Fruit fly (Drosophila melanogaster) whole organism, embryonic: ENCODE measurements around the gene CG7239.

ENCODE experiments used
- Ada2b ChIP-seq: fragments of 200-800 bp; sonication (Bioruptor generic); IDR thresholded peaks from 2 replicates; pipeline ENCODE4 v1.3.6; 2022; ENCODE audit warnings: missing biosample characterization, missing genetic modification characterization
- B-H2 ChIP-seq: fragments of 200-800 bp; sonication (Bioruptor generic); optimal IDR thresholded peaks from 2 replicates; lab custom pipeline; 2018; ENCODE audit warnings: missing biosample characterization, mild to moderate bottlenecking, missing genetic modification characterization
- CG11723 ChIP-seq: fragments of 200-800 bp; sonication (Bioruptor generic); optimal IDR thresholded peaks from 2 replicates; lab custom pipeline; 2017; ENCODE audit warnings: missing biosample characterization, mild to moderate bottlenecking, missing genetic modification characterization
- CG12104 ChIP-seq: fragments of 200-800 bp; sonication (Bioruptor generic); optimal IDR thresholded peaks from 3 replicates; lab custom pipeline; 2016; ENCODE audit warnings: missing biosample characterization, missing genetic modification characterization
- CG13624 ChIP-seq: fragments of 200-800 bp; sonication (Bioruptor generic); optimal IDR thresholded peaks from 2 replicates; lab custom pipeline; 2016; ENCODE audit warnings: missing biosample characterization, missing genetic modification characterization
- CG14860 ChIP-seq: fragments of 200-800 bp; sonication (Bioruptor generic); IDR thresholded peaks from 3 replicates; pipeline ENCODE4 v1.3.6; 2022; ENCODE audit warnings: missing biosample characterization, missing genetic modification characterization; ENCODE audit not compliant: partially characterized antibody
- CG15514 ChIP-seq: fragments of 200-800 bp; sonication (Bioruptor generic); optimal IDR thresholded peaks from 3 replicates; lab custom pipeline; 2017; ENCODE audit warnings: missing biosample characterization, missing genetic modification characterization, mild to moderate bottlenecking, moderate library complexity, missing genetic modification reagents
- CG15696 ChIP-seq: fragments of 200-800 bp; sonication (Bioruptor generic); optimal IDR thresholded peaks from 2 replicates; lab custom pipeline; 2019; ENCODE audit warnings: missing biosample characterization, mild to moderate bottlenecking, missing genetic modification characterization, moderate library complexity
- CG1603 ChIP-seq: fragments of 200-800 bp; sonication (Bioruptor generic); optimal IDR thresholded peaks from 2 replicates; lab custom pipeline; 2019; ENCODE audit warnings: missing biosample characterization, mild to moderate bottlenecking, missing genetic modification characterization, moderate library complexity
- CG16779 ChIP-seq: fragments of 200-800 bp; sonication (Bioruptor generic); IDR thresholded peaks from 2 replicates; pipeline ENCODE4 v1.3.6; 2022; ENCODE audit warnings: missing biosample characterization, missing genetic modification characterization
- CG2120 ChIP-seq: fragments of 200-800 bp; sonication (Bioruptor generic); optimal IDR thresholded peaks from 3 replicates; lab custom pipeline; 2016; ENCODE audit warnings: missing biosample characterization, missing genetic modification characterization
- CG34376 ChIP-seq: fragments of 200-800 bp; sonication (Bioruptor generic); optimal IDR thresholded peaks from 2 replicates; lab custom pipeline; 2018; ENCODE audit warnings: missing biosample characterization, mild to moderate bottlenecking, missing genetic modification characterization
- CG4360 ChIP-seq: fragments of 200-800 bp; sonication (Bioruptor generic); IDR thresholded peaks from 2 replicates; pipeline ENCODE4 v1.3.6; 2022; ENCODE audit warnings: missing biosample characterization, missing genetic modification characterization
- CG43689 ChIP-seq: fragments of 200-800 bp; sonication (Bioruptor generic); IDR thresholded peaks from 2 replicates; pipeline ENCODE4 v1.3.6; 2022; ENCODE audit warnings: missing biosample characterization, missing genetic modification characterization
- CG4617 ChIP-seq: fragments of 200-800 bp; sonication (Bioruptor generic); optimal IDR thresholded peaks from 3 replicates; lab custom pipeline; 2016; ENCODE audit warnings: missing biosample characterization, missing genetic modification characterization, borderline replicate concordance
- CG8281 ChIP-seq: fragments of 200-800 bp; sonication (Bioruptor generic); optimal IDR thresholded peaks from 2 replicates; lab custom pipeline; 2018; ENCODE audit warnings: missing biosample characterization, mild to moderate bottlenecking, missing genetic modification characterization, moderate library complexity
- CG9727 ChIP-seq: fragments of 200-800 bp; sonication (Bioruptor generic); optimal IDR thresholded peaks from 3 replicates; lab custom pipeline; 2017; ENCODE audit warnings: missing biosample characterization, mild to moderate bottlenecking, missing genetic modification characterization
- Doc3 ChIP-seq: fragments of 200-800 bp; sonication (Bioruptor generic); IDR thresholded peaks from 3 replicates; pipeline ENCODE4 v1.3.6; 2022; ENCODE audit warnings: missing biosample characterization, missing genetic modification characterization; ENCODE audit not compliant: partially characterized antibody
- Dref ChIP-seq: fragments of 200-800 bp; sonication (Bioruptor generic); IDR thresholded peaks from 2 replicates; pipeline ENCODE4 v1.3.6; 2022; ENCODE audit warnings: missing biosample characterization, missing genetic modification characterization
- Fer3 ChIP-seq: fragments of 200-800 bp; sonication (Bioruptor generic); optimal IDR thresholded peaks from 2 replicates; lab custom pipeline; 2018; ENCODE audit warnings: missing biosample characterization, mild to moderate bottlenecking, missing genetic modification characterization, moderate library complexity
- H15 ChIP-seq: fragments of 200-800 bp; sonication (Bioruptor generic); IDR thresholded peaks from 3 replicates; pipeline ENCODE4 v1.3.6; 2022; ENCODE audit warnings: missing biosample characterization, missing genetic modification characterization
- HLH54F ChIP-seq: fragments of 200-800 bp; sonication (Bioruptor generic); optimal IDR thresholded peaks from 3 replicates; lab custom pipeline; 2016; ENCODE audit warnings: missing biosample characterization, missing genetic modification characterization
- Hmr ChIP-seq: fragments of 200-800 bp; sonication (Bioruptor generic); optimal IDR thresholded peaks from 3 replicates; lab custom pipeline; 2017; ENCODE audit warnings: mild to moderate bottlenecking, missing biosample characterization, missing genetic modification reagents, missing genetic modification characterization
- Hr39 ChIP-seq: fragments of >200 bp; optimal IDR thresholded peaks from 2 replicates; lab custom pipeline; 2017
- Mad ChIP-seq: fragments of 200-800 bp; sonication (Bioruptor generic); optimal IDR thresholded peaks from 2 replicates; lab custom pipeline; 2016; ENCODE audit warnings: missing biosample characterization, missing genetic modification characterization
- Neu2 ChIP-seq: fragments of 200-800 bp; sonication (Bioruptor generic); optimal IDR thresholded peaks from 3 replicates; lab custom pipeline; 2016; ENCODE audit warnings: missing biosample characterization, missing genetic modification characterization, borderline replicate concordance
- Nf-YA ChIP-seq: fragments of 200-800 bp; sonication (Bioruptor generic); IDR thresholded peaks from 2 replicates; pipeline ENCODE4 v1.3.6; 2022; ENCODE audit warnings: missing biosample characterization, missing genetic modification characterization
- Six4 ChIP-seq: fragments of 200-800 bp; sonication (Bioruptor generic); optimal IDR thresholded peaks from 2 replicates; lab custom pipeline; 2016; ENCODE audit warnings: missing biosample characterization, missing genetic modification characterization
- Sox100B ChIP-seq: fragments of 200-800 bp; sonication (Bioruptor generic); optimal IDR thresholded peaks from 3 replicates; lab custom pipeline; 2018; ENCODE audit warnings: missing biosample characterization, mild to moderate bottlenecking, missing genetic modification characterization
- Sry-β ChIP-seq: fragments of 200-800 bp; sonication (Bioruptor generic); optimal IDR thresholded peaks from 2 replicates; lab custom pipeline; 2018; ENCODE audit warnings: missing biosample characterization, mild to moderate bottlenecking, missing genetic modification characterization, moderate library complexity
- Tbp ChIP-seq: fragments of >200 bp; optimal IDR thresholded peaks from 2 replicates; lab custom pipeline; 2018; ENCODE audit warnings: missing biosample characterization, missing genetic modification characterization
- Xrp1 ChIP-seq: fragments of 200-800 bp; sonication (Bioruptor generic); IDR thresholded peaks from 2 replicates; pipeline ENCODE4 v1.3.6; 2022; ENCODE audit warnings: missing biosample characterization, missing genetic modification characterization
- caup ChIP-seq: fragments of 200-800 bp; sonication (Bioruptor generic); optimal IDR thresholded peaks from 3 replicates; lab custom pipeline; 2017; ENCODE audit warnings: missing biosample characterization, mild to moderate bottlenecking, missing genetic modification characterization, moderate library complexity; ENCODE audit not compliant: severe bottlenecking
- chn ChIP-seq: fragments of 200-800 bp; sonication (Bioruptor generic); optimal IDR thresholded peaks from 2 replicates; lab custom pipeline; 2016; ENCODE audit warnings: missing biosample characterization, missing genetic modification characterization
- dmrt99B ChIP-seq: fragments of 200-800 bp; sonication (Bioruptor generic); optimal IDR thresholded peaks from 2 replicates; lab custom pipeline; 2018; ENCODE audit warnings: missing biosample characterization, mild to moderate bottlenecking, missing genetic modification characterization, moderate library complexity
- ewg ChIP-seq: fragments of 200-800 bp; sonication (Bioruptor generic); optimal IDR thresholded peaks from 3 replicates; lab custom pipeline; 2017; ENCODE audit warnings: mild to moderate bottlenecking, missing biosample characterization, missing genetic modification reagents, missing genetic modification characterization
- eyg ChIP-seq: fragments of 200-800 bp; sonication (Bioruptor generic); optimal IDR thresholded peaks from 3 replicates; lab custom pipeline; 2016; ENCODE audit warnings: missing biosample characterization, missing genetic modification characterization
- fd64A ChIP-seq: fragments of 200-800 bp; sonication (Bioruptor generic); optimal IDR thresholded peaks from 3 replicates; lab custom pipeline; 2018; ENCODE audit warnings: missing biosample characterization, mild to moderate bottlenecking, missing genetic modification characterization
- fd96Cb ChIP-seq: fragments of 200-800 bp; sonication (Bioruptor generic); optimal IDR thresholded peaks from 2 replicates; lab custom pipeline; 2018; ENCODE audit warnings: missing biosample characterization, mild to moderate bottlenecking, missing genetic modification characterization, moderate library complexity
- ftz-f1 ChIP-seq: fragments of 200-800 bp; sonication (Bioruptor generic); optimal IDR thresholded peaks from 2 replicates; lab custom pipeline; 2016; ENCODE audit warnings: missing biosample characterization, missing genetic modification characterization
- gem ChIP-seq: fragments of 200-800 bp; sonication (Bioruptor generic); optimal IDR thresholded peaks from 2 replicates; lab custom pipeline; 2019; ENCODE audit warnings: missing biosample characterization, mild to moderate bottlenecking, missing genetic modification characterization, moderate library complexity
- gro ChIP-seq: fragments of 200-800 bp; sonication (Bioruptor generic); optimal IDR thresholded peaks from 2 replicates; lab custom pipeline; 2016; ENCODE audit warnings: missing biosample characterization, missing genetic modification characterization
- jigr1 ChIP-seq: fragments of 200-800 bp; sonication (Bioruptor generic); IDR thresholded peaks from 3 replicates; pipeline ENCODE4 v1.3.6; 2022; ENCODE audit warnings: missing biosample characterization, missing genetic modification characterization
- nau ChIP-seq: fragments of 200-800 bp; sonication (Bioruptor generic); optimal IDR thresholded peaks from 3 replicates; lab custom pipeline; 2017; ENCODE audit warnings: missing biosample characterization, mild to moderate bottlenecking, missing genetic modification characterization, missing genetic modification reagents
- p53 ChIP-seq: fragments of 200-800 bp; sonication (Bioruptor generic); optimal IDR thresholded peaks from 2 replicates; lab custom pipeline; 2016; ENCODE audit warnings: missing biosample characterization, missing genetic modification characterization
- pan ChIP-seq, 4 experiments: fragments of >200 bp in 3 of 4; fragments of 200-800 bp in 1 of 4; sonication (Bioruptor generic) in 1 of 4; optimal IDR thresholded peaks in 3 of 4; IDR thresholded peaks in 1 of 4; 2 replicates each; pipeline versions ENCODE4 v1.3.6 to Lab custom; 2017 to 2022; ENCODE audit warnings: missing biosample characterization in 2 of 4, missing genetic modification characterization in 2 of 4, mixed read lengths in 1 of 4
- ro ChIP-seq: fragments of 200-800 bp; sonication (Bioruptor generic); IDR thresholded peaks from 2 replicates; pipeline ENCODE4 v1.3.6; 2022; ENCODE audit warnings: missing biosample characterization, missing genetic modification characterization
- row ChIP-seq: fragments of 200-800 bp; sonication (Bioruptor generic); IDR thresholded peaks from 3 replicates; pipeline ENCODE4 v1.3.6; 2022; ENCODE audit warnings: missing biosample characterization, missing genetic modification characterization
- sob ChIP-seq: fragments of 200-800 bp; sonication (Bioruptor generic); IDR thresholded peaks from 2 replicates; pipeline ENCODE4 v1.3.6; 2022; ENCODE audit warnings: missing biosample characterization, missing genetic modification characterization
- tna ChIP-seq: fragments of 200-800 bp; sonication (Bioruptor generic); IDR thresholded peaks from 2 replicates; pipeline ENCODE4 v1.3.6; 2022; ENCODE audit warnings: missing biosample characterization, missing genetic modification characterization; ENCODE audit not compliant: partially characterized antibody
- zfh2 ChIP-seq: fragments of 200-800 bp; sonication (Bioruptor generic); optimal IDR thresholded peaks from 2 replicates; lab custom pipeline; 2016; ENCODE audit warnings: missing biosample characterization, missing genetic modification characterization

Gene CG7239

DNA sequence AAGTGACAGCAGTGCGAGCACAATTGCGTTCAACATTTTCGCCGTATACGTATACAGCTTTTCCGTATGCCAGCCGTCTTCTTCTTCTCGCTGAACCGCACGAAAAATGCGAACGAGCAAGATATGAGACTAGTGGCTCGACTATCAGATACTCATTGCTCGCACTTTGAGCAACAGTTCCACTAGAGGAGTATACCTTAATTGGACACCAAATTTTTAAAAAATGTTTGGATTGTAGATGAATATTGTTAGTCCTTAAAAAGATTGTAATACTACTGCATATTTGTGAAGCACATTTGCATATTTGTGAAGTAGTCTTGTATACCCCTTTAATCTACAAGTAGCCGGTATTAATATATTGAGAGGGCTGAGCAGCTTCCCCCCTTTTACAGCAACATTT lies 23.9 kb upstream of the CG7239 start (continued):
- TF ChIP-seq chn (GFP tag; lab: Kevin White, UChicago) (no peak), dmrt99B (peak; percentile 50), CG14860 (GFP tag; lab: Robert Waterston, UW) (peak; percentile 71), CG11723 (GFP tag; lab: Kevin White, UChicago) (no peak), fd64A (GFP tag; lab: Kevin White, UChicago) (no peak), Six4 (GFP tag; lab: Kevin White, UChicago) (no peak), Mad (no peak), CG9727 (GFP tag; lab: Kevin White, UChicago) (peak; percentile 23), CG15514 (GFP tag; lab: Kevin White, UChicago) (peak; percentile 8), Hr39 (lab: Kevin White, UChicago) (no peak), Sry-β (GFP tag; lab: Kevin White, UChicago) (no peak), tna (GFP tag; lab: Robert Waterston, UW) (peak; percentile 79), ewg (GFP tag; lab: Kevin White, UChicago) (no peak), jigr1 (GFP tag; lab: Robert Waterston, UW) (no peak), CG4360 (GFP tag; lab: Robert Waterston, UW) (no peak), Dref (GFP tag; lab: Robert Waterston, UW) (no peak), Hmr (GFP tag; lab: Kevin White, UChicago) (peak; percentile 54), Doc3 (GFP tag; lab: Robert Waterston, UW) (no peak), Nf-YA (GFP tag; lab: Robert Waterston, UW) (no peak), Xrp1 (GFP tag; lab: Robert Waterston, UW) (peak; percentile 41; the same call in 1 of the 2 replicates), CG2120 (GFP tag; lab: Kevin White, UChicago) (peak; percentile 40), caup (GFP tag; lab: Kevin White, UChicago) (no peak), pan (optimal IDR thresholded peaks at IDR 0.05; lab: Kevin White, UChicago) (no peak), pan (GFP tag; optimal IDR thresholded peaks at IDR 0.05 in 1 of 2, IDR thresholded peaks at IDR 0.05 in 1 of 2) (peak in 1 of 2 experiments; percentile 28), p53 (GFP tag; lab: Kevin White, UChicago) (no peak), ftz-f1 (GFP tag; lab: Kevin White, UChicago) (no peak), zfh2 (peak; percentile 17), eyg (GFP tag; lab: Kevin White, UChicago) (no peak), fd96Cb (tag; lab: Kevin White, UChicago) (no peak), CG4617 (GFP tag; lab: Kevin White, UChicago) (no peak), H15 (GFP tag; lab: Robert Waterston, UW) (no peak), Tbp (GFP tag; lab: Kevin White, UChicago) (no peak), CG12104 (GFP tag; lab: Kevin White, UChicago) (no peak), Ada2b (GFP tag; lab: Robert Waterston, UW) (no peak), sob (GFP tag; lab: Robert Waterston, UW) (0 out of 2 replicates have a peak, but pooled peaks have one; percentile 20), B-H2 (GFP tag; lab: Kevin White, UChicago) (no peak), ro (GFP tag; lab: Robert Waterston, UW) (no peak), Neu2 (GFP tag; lab: Kevin White, UChicago) (no peak), CG34376 (no peak), CG15696 (tag; lab: Kevin White, UChicago) (no peak), gem (tag; lab: Kevin White, UChicago) (peak; percentile 41), gro (no peak), HLH54F (peak; percentile 5), CG16779 (GFP tag; lab: Robert Waterston, UW) (no peak), row (GFP tag; lab: Robert Waterston, UW) (peak; percentile 63; the same call in 2 of the 3 replicates), CG13624 (GFP tag; lab: Kevin White, UChicago) (no peak), CG8281 (tag; lab: Kevin White, UChicago) (no peak), Sox100B (GFP tag; lab: Kevin White, UChicago) (no peak), CG43689 (GFP tag; lab: Robert Waterston, UW) (no peak), CG1603 (tag; lab: Kevin White, UChicago) (peak; percentile 16), Fer3 (peak; percentile 17), nau (GFP tag; lab: Kevin White, UChicago) (no peak)
